Fruit fly (Drosophila melanogaster) whole organism, larva: Measurements from ENCODE around the gene Sec20.

Source experiments
- noc ChIP-seq: fragments of 200-800 bp; sonication (Bioruptor generic); optimal IDR thresholded peaks from 3 replicates; lab custom pipeline; 2019; ENCODE audit warnings: missing biosample characterization, mild to moderate bottlenecking, missing genetic modification characterization, moderate library complexity

The Sec20 gene

DNA sequence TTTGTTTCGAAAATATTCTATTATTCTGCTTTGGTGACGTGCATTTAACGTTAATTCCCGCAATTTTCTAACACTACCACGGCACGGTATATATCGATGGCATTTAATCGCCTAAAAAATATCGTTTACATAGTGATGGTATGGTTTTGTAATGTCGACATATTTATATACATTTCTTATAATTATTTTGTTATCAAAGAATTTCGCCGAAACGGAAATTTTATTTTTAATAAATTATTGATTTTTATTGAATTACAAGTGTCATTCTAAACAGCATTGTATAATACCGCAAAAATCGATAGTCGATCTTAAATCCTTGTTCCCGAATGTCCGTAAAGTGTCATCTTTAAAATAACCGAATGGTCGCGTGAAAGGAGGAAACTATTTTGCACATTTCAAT is at the start of gene Sec20, which contains the start of gene dgrn:
Gene Sec20 (minus strand): TSS at position 77 of the 400 bp plus-strand sequence.
Gene dgrn (plus strand): TSS at position 160 of the 400 bp plus-strand sequence.
- peak; percentile 53 for TF ChIP-seq noc (tag; lab: Kevin White, UChicago)

DNA sequence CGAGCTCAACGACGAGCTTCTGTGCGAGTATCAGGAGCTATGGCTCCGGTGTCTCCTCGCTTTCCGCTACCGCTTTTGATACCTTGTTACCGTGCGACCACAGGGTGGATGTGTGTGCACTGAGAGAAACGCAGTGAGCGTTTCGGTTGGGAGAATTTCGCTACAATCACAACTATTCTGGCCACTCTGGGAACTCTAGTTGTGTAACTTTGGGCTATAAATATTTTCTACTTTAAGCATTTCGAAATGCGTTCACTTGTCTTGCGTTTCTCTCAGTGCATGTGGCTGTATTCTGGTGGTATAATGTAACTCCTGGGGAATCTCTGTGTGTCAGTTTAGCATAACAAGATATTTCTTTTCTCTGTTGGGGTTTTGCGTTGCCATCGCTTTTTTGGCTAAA is 47.1 kb upstream of the Sec20 start:
- no peak for TF ChIP-seq noc (tag; lab: Kevin White, UChicago)

DNA sequence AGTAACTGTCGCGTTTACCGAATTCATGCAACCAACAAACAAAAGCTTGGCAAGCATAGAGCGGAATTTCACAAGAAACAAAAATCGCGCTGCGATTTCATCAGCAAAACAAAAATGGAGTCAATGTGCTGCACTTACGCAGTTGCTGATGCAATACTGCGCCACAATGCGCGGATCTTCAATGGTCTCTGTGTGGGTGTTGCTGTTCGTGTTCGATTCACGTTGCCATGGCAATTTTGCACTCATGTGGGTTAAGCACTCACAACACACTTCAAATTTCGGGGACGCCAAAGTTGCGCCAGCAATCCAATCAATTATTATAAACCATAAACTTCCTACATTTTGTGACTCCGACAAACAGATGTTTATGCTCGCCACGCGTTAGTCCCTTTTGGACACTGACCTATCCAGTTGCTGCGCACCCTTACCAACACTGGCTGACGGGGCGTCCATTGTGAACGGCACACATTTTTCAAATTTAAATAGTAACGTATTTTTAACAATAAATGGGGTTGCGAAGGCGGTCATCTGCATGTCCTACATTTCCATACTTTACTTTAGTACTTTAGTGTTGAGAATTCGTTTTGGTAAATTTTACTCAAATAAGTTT is 37.8 kb upstream of the Sec20 start, which contains the start of gene CG2017:
Gene CG2017 (minus strand): TSS at position 374 of the 610 bp plus-strand sequence.
- TF ChIP-seq noc (tag; lab: Kevin White, UChicago) = no peak

DNA sequence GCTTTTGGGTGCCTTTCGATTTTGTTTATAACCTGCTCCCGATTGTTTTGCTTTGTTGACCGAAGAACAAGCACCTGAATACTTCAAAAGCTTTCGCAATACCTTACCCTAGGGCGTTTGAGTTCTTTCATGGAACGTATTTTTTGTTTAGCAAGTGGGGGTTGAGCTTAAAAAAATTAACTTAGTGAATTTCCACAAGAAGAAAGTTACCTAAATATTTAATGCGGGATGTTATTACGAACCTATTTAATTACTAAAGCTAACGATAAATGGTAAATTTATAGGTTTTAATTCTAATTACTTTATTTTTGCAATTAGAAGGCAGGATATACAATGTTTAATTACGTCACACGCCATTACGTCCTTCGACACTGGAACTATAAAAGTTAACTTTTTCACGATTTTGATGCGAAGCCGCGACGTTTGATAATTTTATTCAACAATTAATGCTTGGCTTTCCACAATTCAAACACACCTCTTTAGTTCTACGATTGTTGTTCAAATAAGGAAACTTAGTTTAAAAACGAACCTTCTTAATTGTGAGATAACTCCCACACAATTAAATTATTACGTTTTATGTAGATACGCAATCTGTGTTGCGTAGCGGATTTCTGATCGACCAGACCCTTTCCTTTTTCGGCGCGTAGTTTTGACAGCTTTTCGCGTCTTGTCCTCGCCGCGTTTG is 37.0 kb upstream of the Sec20 start:
- peak; percentile 56 for TF ChIP-seq noc (tag; lab: Kevin White, UChicago)

DNA sequence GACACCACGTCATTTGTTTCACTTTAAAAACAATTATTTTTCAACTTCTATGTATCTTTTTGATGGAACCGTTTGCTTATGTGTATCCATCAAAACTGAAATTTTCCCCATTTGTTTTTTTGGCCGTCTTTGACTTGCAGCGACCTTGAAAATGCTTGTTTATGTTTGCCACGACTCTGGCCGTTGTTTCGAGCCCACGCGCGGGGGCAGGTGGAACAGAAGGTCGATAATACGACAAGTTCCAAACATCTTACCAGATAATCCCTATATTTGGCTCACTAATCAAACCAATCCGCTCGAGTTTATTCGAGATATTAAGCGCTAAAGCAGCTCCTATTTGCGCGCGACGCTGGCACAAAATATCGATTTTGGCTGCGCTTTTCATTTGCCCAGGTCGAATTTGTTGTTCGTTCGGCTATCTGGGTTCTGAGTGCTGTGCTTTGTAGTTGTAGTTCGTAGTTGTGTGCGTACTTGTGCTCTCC is 36.4 kb upstream of the Sec20 start:
- TF ChIP-seq noc (tag; lab: Kevin White, UChicago) = no peak

DNA sequence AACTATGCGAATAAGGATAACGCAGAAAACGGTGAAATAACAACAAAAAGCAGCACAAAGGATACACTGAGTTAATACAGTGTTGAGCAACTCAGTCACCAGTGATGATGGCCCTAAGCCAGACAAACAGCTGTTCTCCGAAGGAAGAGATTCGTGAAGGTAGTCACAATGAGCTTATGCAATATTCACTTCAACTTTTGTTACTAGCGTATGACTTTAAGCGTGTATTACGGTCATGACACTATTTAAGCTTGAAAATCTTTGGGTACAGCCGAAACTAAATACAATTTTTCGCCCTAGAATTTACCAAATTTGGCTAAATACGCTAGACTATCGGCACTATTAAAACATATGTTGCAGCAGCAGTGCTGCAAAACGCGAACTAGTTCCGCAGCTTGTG is 31.9 kb upstream of the Sec20 start, which contains the start of the genes disp and ECSIT:
Gene disp (minus strand): TSS at position 97 of the 400 bp plus-strand sequence.
Gene ECSIT (plus strand): TSS at position 371 of the 400 bp plus-strand sequence.
- TF ChIP-seq noc (tag; lab: Kevin White, UChicago) = no peak

DNA sequence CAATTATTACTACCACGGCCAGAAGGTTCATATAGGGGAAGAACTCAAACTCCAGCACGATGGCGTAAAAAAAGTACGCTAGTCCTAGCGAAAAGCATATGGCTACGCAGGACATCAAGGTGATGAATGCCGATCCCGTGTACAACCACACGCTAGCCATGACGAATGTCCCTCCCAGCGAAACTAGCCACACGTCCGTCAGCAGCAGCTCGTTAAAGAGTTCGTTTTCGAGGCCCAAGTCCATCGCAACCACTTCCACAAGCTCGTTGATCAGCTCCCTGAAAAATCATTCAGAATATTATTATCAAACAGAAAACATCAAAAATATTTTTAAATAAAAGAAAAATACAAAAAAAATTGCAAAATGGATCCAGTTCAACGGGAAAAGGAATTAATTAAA is 28.7 kb upstream of the Sec20 start, which contains the start of gene CG34287:
Gene CG34287 (plus strand): TSS at position 301 of the 400 bp plus-strand sequence.
- no peak for TF ChIP-seq noc (tag; lab: Kevin White, UChicago)

DNA sequence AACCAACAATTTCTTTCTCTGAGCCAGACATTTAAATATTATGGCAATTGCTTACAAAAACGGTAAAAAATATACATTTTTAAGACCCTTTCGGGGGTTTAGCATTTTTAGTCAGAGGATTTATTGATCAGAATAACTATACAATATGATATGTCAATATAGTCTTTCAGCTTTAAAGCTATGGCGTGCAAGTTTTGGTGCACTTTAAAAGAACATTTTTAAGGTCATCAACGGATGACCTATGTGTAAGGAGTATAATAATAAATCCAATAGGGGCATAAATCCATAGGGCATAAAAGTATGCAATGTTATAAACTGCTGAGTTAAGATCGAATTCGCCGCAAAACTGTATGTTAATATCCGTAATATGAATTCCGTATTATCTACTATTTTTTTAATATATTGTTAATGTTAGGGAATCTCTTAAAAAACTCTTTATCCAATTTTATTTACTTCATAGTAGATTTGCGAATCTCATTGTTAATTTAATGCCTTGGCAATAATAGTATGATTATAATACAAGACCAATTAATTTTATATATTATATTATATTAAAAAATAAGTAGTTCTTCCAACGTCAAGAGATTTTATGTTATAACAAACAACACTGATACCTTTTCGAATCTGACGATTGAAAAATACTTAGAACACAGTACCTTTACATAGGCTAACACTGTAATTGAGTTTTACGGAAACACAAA is 22.4 kb upstream of the Sec20 start, which contains the start of gene CG14676:
Gene CG14676 (plus strand): TSS at position 651 of the 701 bp plus-strand sequence.
- no peak for TF ChIP-seq noc (tag; lab: Kevin White, UChicago)

DNA sequence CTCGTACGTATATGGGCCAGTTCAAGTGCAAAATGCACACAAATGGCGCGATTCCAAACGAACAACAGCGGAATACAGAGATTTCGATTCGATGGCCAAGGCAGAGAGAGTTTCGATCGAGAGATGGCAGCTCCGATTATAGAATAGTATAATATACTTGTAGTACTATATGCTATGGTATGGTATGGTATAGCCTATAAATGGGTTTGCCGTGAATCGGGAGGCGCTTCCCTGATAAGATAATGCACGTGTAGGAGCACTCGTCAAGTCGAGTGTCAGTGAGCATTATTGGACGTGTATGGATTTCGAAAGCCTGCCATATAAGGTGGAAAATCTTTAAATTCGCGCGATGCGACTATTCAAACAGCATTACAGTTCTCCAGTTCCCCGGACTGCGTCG is 19.2 kb upstream of the Sec20 start:
- no peak for TF ChIP-seq noc (tag; lab: Kevin White, UChicago)

DNA sequence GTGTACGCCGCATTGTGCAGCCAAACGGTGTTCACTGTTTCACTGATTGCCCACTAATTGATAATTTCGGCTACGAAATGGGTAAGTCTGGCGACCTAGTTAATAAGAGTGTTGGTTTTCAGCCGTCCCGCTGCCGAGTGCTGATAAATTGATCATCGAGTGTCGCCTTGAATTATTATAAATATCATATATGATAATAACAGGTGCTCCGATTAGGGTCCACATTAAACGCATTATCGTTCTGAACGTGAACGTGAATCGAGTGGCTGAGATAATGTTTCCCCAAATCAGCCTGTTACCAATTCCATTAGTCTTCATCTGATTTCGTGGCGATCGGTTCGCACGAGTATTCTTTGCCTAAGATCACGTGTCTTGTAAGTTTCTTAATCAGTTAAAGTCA is 17.0 kb upstream of the Sec20 start:
- TF ChIP-seq noc (tag; lab: Kevin White, UChicago) = no peak

DNA sequence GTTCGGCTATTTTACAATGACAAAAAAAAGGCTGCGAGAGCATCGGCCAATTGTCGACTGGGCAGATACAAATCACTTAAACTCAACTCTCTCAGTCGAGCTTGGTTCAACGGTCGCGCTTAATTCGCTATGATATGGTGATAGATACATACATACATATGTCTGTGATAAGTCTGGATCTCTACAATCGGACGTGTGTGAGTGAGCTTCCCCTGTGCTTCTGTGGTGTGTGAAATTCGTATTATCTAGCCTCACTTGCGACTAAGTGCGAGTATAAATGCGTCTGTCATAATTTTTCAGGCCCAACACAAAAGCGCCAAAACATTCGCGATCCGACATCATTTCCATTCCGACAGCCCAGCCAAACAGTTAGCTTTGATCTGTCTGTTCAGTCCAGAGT is 16.5 kb upstream of the Sec20 start, which contains the start of gene CG1213:
Gene CG1213 (plus strand): TSS at position 301 of the 400 bp plus-strand sequence.
- TF ChIP-seq noc (tag; lab: Kevin White, UChicago) = no peak

DNA sequence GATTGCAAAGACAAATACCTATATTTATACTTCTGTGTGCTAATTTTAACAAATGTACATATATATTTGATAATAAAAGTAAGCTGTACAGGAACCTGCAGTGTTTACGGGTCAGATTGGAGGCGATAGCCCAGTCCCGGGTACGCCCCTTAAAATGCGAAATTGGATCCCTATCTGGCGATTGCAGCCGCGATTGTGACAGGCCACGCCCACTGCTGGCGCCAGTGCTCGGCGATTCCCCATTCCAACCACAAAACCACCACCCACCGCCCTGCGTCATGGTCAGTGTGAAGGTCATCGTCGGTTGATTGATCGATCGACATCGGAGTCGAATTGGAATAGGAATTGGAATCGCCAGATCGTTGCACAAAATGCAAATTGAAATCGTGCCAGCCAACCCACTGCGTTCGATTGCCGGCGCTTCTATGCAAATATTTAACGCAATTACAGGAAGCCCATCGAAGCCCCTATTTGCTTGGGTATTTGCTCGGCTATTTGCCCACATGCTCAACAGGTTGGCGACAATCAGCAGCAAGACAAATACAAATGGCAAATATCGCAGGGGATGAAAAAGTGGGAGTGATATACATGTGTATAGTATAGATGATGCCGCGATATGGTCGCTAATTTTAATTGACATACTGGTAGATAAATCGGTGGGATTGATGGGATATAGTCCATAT is 14.5 kb upstream of the Sec20 start:
- no peak for TF ChIP-seq noc (tag; lab: Kevin White, UChicago)

DNA sequence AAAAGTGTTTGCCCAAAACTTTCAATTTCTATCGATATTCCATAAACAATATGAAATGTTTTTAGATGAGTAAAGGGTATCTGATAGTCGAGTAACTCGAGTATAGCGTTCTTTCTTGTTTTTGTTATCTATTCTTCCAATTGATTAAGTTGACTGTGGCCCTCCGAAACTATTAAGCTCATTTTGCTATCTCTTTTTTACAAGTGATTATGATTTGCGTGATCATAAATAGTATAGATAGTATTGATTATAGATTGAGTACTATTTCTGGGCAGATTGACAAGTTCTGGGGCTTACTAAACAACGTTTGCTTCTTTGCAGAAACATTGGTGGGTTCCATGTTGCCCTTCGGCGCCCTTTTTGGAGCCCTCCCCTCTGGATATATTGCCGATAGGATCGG is 12.2 kb upstream of the Sec20 start:
- TF ChIP-seq noc (tag; lab: Kevin White, UChicago) = no peak

DNA sequence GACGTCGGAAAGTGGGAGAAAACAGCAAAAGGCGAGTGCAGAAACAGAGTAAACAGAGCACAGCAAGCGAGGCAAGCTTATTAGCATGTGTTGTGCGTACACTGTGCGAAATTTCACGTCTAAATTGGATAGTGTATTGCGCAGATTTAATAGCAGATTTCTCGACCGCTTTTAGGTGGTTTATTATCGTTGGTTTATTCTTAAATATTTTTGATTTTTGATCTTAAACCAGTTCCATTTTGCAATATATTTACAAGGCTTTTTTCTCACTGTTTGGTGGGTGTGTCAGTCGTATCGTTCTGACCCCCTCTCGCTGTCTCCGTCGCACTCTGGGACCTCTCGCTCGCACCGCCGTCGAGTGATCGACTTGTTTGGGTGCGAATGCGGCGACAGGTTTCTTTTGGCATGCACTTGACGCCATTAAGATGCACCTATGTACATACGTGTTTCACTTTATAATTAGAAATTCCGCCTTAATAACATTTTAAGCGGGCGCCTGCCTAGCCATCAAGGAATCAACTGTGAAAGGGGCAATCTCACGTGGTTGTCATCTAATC is 9.7 kb upstream of the Sec20 start:
- TF ChIP-seq noc (tag; lab: Kevin White, UChicago) = no peak
